Fruit fly (Drosophila melanogaster) whole organism, embryonic: ENCODE data around the gene yellow-e.

Experiments
- Ada2b ChIP-seq: fragments of 200-800 bp; sonication (Bioruptor generic); IDR thresholded peaks from 2 replicates; pipeline ENCODE4 v1.3.6; 2022; ENCODE audit warnings: missing biosample characterization, missing genetic modification characterization
- Aef1 ChIP-seq: fragments of 200-800 bp; sonication (Bioruptor generic); IDR thresholded peaks from 3 replicates; pipeline ENCODE4 v1.3.6; 2022; ENCODE audit warnings: missing biosample characterization, missing genetic modification characterization
- BEAF-32 ChIP-seq: fragments of 200-800 bp; sonication (Bioruptor generic); optimal IDR thresholded peaks from 3 replicates; lab custom pipeline; 2017; ENCODE audit warnings: missing biosample characterization, missing genetic modification characterization, mild to moderate bottlenecking, moderate library complexity, missing genetic modification reagents
- CG10431 ChIP-seq: fragments of 200-800 bp; sonication (Bioruptor generic); optimal IDR thresholded peaks from 3 replicates; lab custom pipeline; 2018; ENCODE audit warnings: missing biosample characterization, mild to moderate bottlenecking, missing genetic modification characterization
- CG11398 ChIP-seq: fragments of 200-800 bp; sonication (Bioruptor generic); optimal IDR thresholded peaks from 2 replicates; lab custom pipeline; 2016; ENCODE audit warnings: missing biosample characterization, missing genetic modification characterization
- CG11723 ChIP-seq: fragments of 200-800 bp; sonication (Bioruptor generic); optimal IDR thresholded peaks from 2 replicates; lab custom pipeline; 2017; ENCODE audit warnings: missing biosample characterization, mild to moderate bottlenecking, missing genetic modification characterization
- CG12299 ChIP-seq: fragments of 200-800 bp; sonication (Bioruptor generic); optimal IDR thresholded peaks from 2 replicates; lab custom pipeline; 2018; ENCODE audit warnings: missing biosample characterization, mild to moderate bottlenecking, missing genetic modification characterization
- CG14441 ChIP-seq: fragments of 200-800 bp; sonication (Bioruptor generic); IDR thresholded peaks from 2 replicates; pipeline ENCODE4 v1.3.6; 2022; ENCODE audit warnings: missing biosample characterization, missing genetic modification characterization
- CG15514 ChIP-seq: fragments of 200-800 bp; sonication (Bioruptor generic); optimal IDR thresholded peaks from 3 replicates; lab custom pipeline; 2017; ENCODE audit warnings: missing biosample characterization, missing genetic modification characterization, mild to moderate bottlenecking, moderate library complexity, missing genetic modification reagents
- CG17328 ChIP-seq: fragments of 200-800 bp; sonication (Bioruptor generic); IDR thresholded peaks from 2 replicates; pipeline ENCODE4 v1.3.6; 2022; ENCODE audit warnings: missing biosample characterization, missing genetic modification characterization
- CG17361 ChIP-seq: fragments of 200-800 bp; sonication (Bioruptor generic); IDR thresholded peaks from 3 replicates; pipeline ENCODE4 v1.3.6; 2022; ENCODE audit warnings: missing biosample characterization, missing genetic modification characterization
- CG17568 ChIP-seq: fragments of 200-800 bp; sonication (Bioruptor generic); optimal IDR thresholded peaks from 2 replicates; lab custom pipeline; 2018; ENCODE audit warnings: missing biosample characterization, mild to moderate bottlenecking, missing genetic modification characterization, moderate library complexity
- CG18764 ChIP-seq: fragments of 200-800 bp; sonication (Bioruptor generic); optimal IDR thresholded peaks from 3 replicates; lab custom pipeline; 2016; ENCODE audit warnings: missing biosample characterization, missing genetic modification characterization
- CG31224 ChIP-seq: fragments of 200-800 bp; sonication (Bioruptor generic); IDR thresholded peaks from 2 replicates; pipeline ENCODE4 v1.3.6; 2022; ENCODE audit warnings: missing biosample characterization, missing genetic modification characterization
- CG6689 ChIP-seq: fragments of 200-800 bp; sonication (Bioruptor generic); IDR thresholded peaks from 2 replicates; pipeline ENCODE4 v1.3.6; 2022; ENCODE audit warnings: missing biosample characterization, missing genetic modification characterization
- CG7745 ChIP-seq: fragments of 200-800 bp; sonication (Bioruptor generic); optimal IDR thresholded peaks from 2 replicates; lab custom pipeline; 2018; ENCODE audit warnings: missing biosample characterization, mild to moderate bottlenecking, missing genetic modification characterization, moderate library complexity
- CG8290 ChIP-seq, 3 experiments: fragments of 200-800 bp; sonication (Bioruptor generic); optimal IDR thresholded peaks; 2 replicates each; lab custom pipeline; 2016 to 2019; ENCODE audit warnings: missing biosample characterization in 3 of 3, missing genetic modification characterization in 3 of 3, mild to moderate bottlenecking in 2 of 3, moderate library complexity in 1 of 3
- CoRest ChIP-seq: fragments of 200-800 bp; sonication (Bioruptor generic); optimal IDR thresholded peaks from 3 replicates; lab custom pipeline; 2018; ENCODE audit warnings: missing biosample characterization, mild to moderate bottlenecking, missing genetic modification characterization, moderate library complexity
- E2f2 ChIP-seq: fragments of 200-800 bp; sonication (Bioruptor generic); IDR thresholded peaks from 2 replicates; pipeline ENCODE4 v1.3.6; 2022; ENCODE audit warnings: missing biosample characterization, missing genetic modification characterization
- Eip74EF ChIP-seq, 2 experiments: fragments of 200-800 bp in 1 of 2; fragments of >200 bp in 1 of 2; sonication (Bioruptor generic) in 1 of 2; optimal IDR thresholded peaks; 2 replicates each; lab custom pipeline; 2017 to 2019; ENCODE audit warnings: missing biosample characterization in 2 of 2, missing genetic modification characterization in 2 of 2, mild to moderate bottlenecking in 1 of 2, moderate library complexity in 1 of 2
- Fer1 ChIP-seq: fragments of 200-800 bp; sonication (Bioruptor generic); optimal IDR thresholded peaks from 2 replicates; lab custom pipeline; 2017; ENCODE audit warnings: missing biosample characterization, mild to moderate bottlenecking, missing genetic modification characterization
- H15 ChIP-seq: fragments of 200-800 bp; sonication (Bioruptor generic); IDR thresholded peaks from 3 replicates; pipeline ENCODE4 v1.3.6; 2022; ENCODE audit warnings: missing biosample characterization, missing genetic modification characterization
- HLH4C ChIP-seq: fragments of 200-800 bp; sonication (Bioruptor generic); IDR thresholded peaks from 3 replicates; pipeline ENCODE4 v1.3.6; 2022; ENCODE audit warnings: missing biosample characterization, missing genetic modification characterization; ENCODE audit not compliant: partially characterized antibody
- HLHmδ ChIP-seq: fragments of 200-800 bp; sonication (Bioruptor generic); optimal IDR thresholded peaks from 2 replicates; lab custom pipeline; 2018; ENCODE audit warnings: missing biosample characterization, mild to moderate bottlenecking, missing genetic modification characterization, moderate library complexity
- Hmr ChIP-seq: fragments of 200-800 bp; sonication (Bioruptor generic); optimal IDR thresholded peaks from 3 replicates; lab custom pipeline; 2017; ENCODE audit warnings: mild to moderate bottlenecking, missing biosample characterization, missing genetic modification reagents, missing genetic modification characterization
- Hsf ChIP-seq: fragments of 200-800 bp; sonication (Bioruptor generic); optimal IDR thresholded peaks from 3 replicates; lab custom pipeline; 2016; ENCODE audit warnings: missing biosample characterization, missing genetic modification characterization
- Med ChIP-seq: fragments of 200-800 bp; sonication (Bioruptor generic); peaks from one replicate; lab custom pipeline; 2016; ENCODE audit warnings: missing biosample characterization, missing genetic modification characterization, mild to moderate bottlenecking, inconsistent platforms, moderate library complexity
- Oaz ChIP-seq: fragments of 200-800 bp; sonication (Bioruptor generic); IDR thresholded peaks from 2 replicates; pipeline ENCODE4 v1.3.6; 2022; ENCODE audit warnings: missing biosample characterization, missing genetic modification characterization
- Sry-δ ChIP-seq: fragments of 200-800 bp; sonication (Bioruptor generic); optimal IDR thresholded peaks from 2 replicates; lab custom pipeline; 2016; ENCODE audit warnings: missing biosample characterization, missing genetic modification characterization
- Trl ChIP-seq, 3 experiments: fragments of >200 bp in 2 of 3; fragments of 200-800 bp in 1 of 3; sonication (Bioruptor generic) in 1 of 3; optimal IDR thresholded peaks; 2 replicates in 1 of 3; 3 replicates in 2 of 3; lab custom pipeline; 2016 to 2017; ENCODE audit warnings: missing biosample characterization in 1 of 3, missing genetic modification characterization in 1 of 3
- al ChIP-seq: fragments of 200-800 bp; sonication (Bioruptor generic); IDR thresholded peaks from 2 replicates; pipeline ENCODE4 v1.3.6; 2022; ENCODE audit warnings: missing biosample characterization, missing genetic modification characterization
- amos ChIP-seq: fragments of 200-800 bp; sonication (Bioruptor generic); IDR thresholded peaks from 2 replicates; pipeline ENCODE4 v1.3.6; 2022; ENCODE audit warnings: missing biosample characterization, missing genetic modification characterization; ENCODE audit not compliant: partially characterized antibody
- bab2 ChIP-seq: fragments of 200-800 bp; sonication (Bioruptor generic); optimal IDR thresholded peaks from 2 replicates; lab custom pipeline; 2016; ENCODE audit warnings: missing biosample characterization, missing genetic modification characterization
- gce ChIP-seq: fragments of 200-800 bp; sonication (Bioruptor generic); IDR thresholded peaks from 3 replicates; pipeline ENCODE4 v1.3.6; 2022; ENCODE audit warnings: missing biosample characterization, missing genetic modification characterization
- hb ChIP-seq: fragments of 200-800 bp; sonication (Bioruptor generic); IDR thresholded peaks from 3 replicates; pipeline ENCODE4 v1.3.6; 2022; ENCODE audit warnings: missing biosample characterization, missing genetic modification characterization; ENCODE audit not compliant: partially characterized antibody
- kay ChIP-seq: fragments of 200-800 bp; sonication (Bioruptor generic); optimal IDR thresholded peaks from 2 replicates; lab custom pipeline; 2016; ENCODE audit warnings: missing biosample characterization, missing genetic modification characterization
- odd ChIP-seq: fragments of 200-800 bp; sonication (Bioruptor generic); optimal IDR thresholded peaks from 2 replicates; lab custom pipeline; 2017; ENCODE audit warnings: missing biosample characterization, mild to moderate bottlenecking, missing genetic modification characterization
- peb ChIP-seq: fragments of 200-800 bp; sonication (Bioruptor generic); IDR thresholded peaks from 2 replicates; pipeline ENCODE4 v1.3.6; 2022; ENCODE audit warnings: missing biosample characterization, missing genetic modification characterization
- pzg ChIP-seq: fragments of 200-800 bp; sonication (Bioruptor generic); optimal IDR thresholded peaks from 3 replicates; lab custom pipeline; 2018; ENCODE audit warnings: missing biosample characterization, mild to moderate bottlenecking, missing genetic modification characterization, moderate library complexity
- row ChIP-seq: fragments of 200-800 bp; sonication (Bioruptor generic); IDR thresholded peaks from 3 replicates; pipeline ENCODE4 v1.3.6; 2022; ENCODE audit warnings: missing biosample characterization, missing genetic modification characterization
- stc ChIP-seq: fragments of 200-800 bp; sonication (Bioruptor generic); IDR thresholded peaks from 2 replicates; pipeline ENCODE4 v1.3.6; 2022; ENCODE audit warnings: missing biosample characterization, missing genetic modification characterization
- tio ChIP-seq: fragments of 200-800 bp; sonication (Bioruptor generic); optimal IDR thresholded peaks from 2 replicates; lab custom pipeline; 2017; ENCODE audit warnings: missing biosample characterization, missing genetic modification characterization, inconsistent platforms
- trh ChIP-seq: fragments of 200-800 bp; sonication (Bioruptor generic); optimal IDR thresholded peaks from 2 replicates; lab custom pipeline; 2016; ENCODE audit warnings: missing biosample characterization, missing genetic modification characterization
- twi ChIP-seq: fragments of 200-800 bp; optimal IDR thresholded peaks from 2 replicates; lab custom pipeline; 2019; ENCODE audit warnings: missing biosample characterization, mild to moderate bottlenecking, missing genetic modification characterization, moderate library complexity

The yellow-e gene

dm6 chr3R:13401722-13402296, 13.3 kb downstream of the yellow-e start, which contains the start of gene GILT1 (continued):
- TF ChIP-seq bab2 (GFP tag; lab: Kevin White, UChicago) = no peak
- no peak for TF ChIP-seq Eip74EF (GFP tag; optimal IDR thresholded peaks at IDR 0.05; lab: Kevin White, UChicago)
- TF ChIP-seq CG17568 (GFP tag; lab: Kevin White, UChicago) = no peak
- TF ChIP-seq CG10431 (GFP tag; lab: Kevin White, UChicago) = no peak
- no peak for TF ChIP-seq tio (GFP tag; lab: Kevin White, UChicago)
- no peak for TF ChIP-seq hb (GFP tag; lab: Robert Waterston, UW)
- no peak for TF ChIP-seq CG11723 (GFP tag; lab: Kevin White, UChicago)
- peak; percentile 59 for TF ChIP-seq Med
- peak; percentile 16 to 34 for TF ChIP-seq Trl (optimal IDR thresholded peaks at IDR 0.05; lab: Kevin White, UChicago)
- TF ChIP-seq Trl (GFP tag; optimal IDR thresholded peaks at IDR 0.05; lab: Kevin White, UChicago) = no peak
- TF ChIP-seq kay (GFP tag; lab: Kevin White, UChicago) = peak; percentile 10
- TF ChIP-seq CG11398 (GFP tag; lab: Kevin White, UChicago) = no peak
- TF ChIP-seq BEAF-32 (GFP tag; lab: Kevin White, UChicago) = no peak
- 0 out of 2 replicates have a peak, but pooled peaks have one; percentile 13 for TF ChIP-seq CG17328 (GFP tag; lab: Robert Waterston, UW)
- no peak; the same call in 1 of the 2 replicates for TF ChIP-seq amos (GFP tag; lab: Robert Waterston, UW)
- peak; percentile 6; the same call in 1 of the 2 replicates for TF ChIP-seq E2f2 (GFP tag; lab: Robert Waterston, UW)
- no peak for TF ChIP-seq Fer1 (GFP tag; lab: Kevin White, UChicago)

- TF ChIP-seq HLHmδ (GFP tag; lab: Kevin White, UChicago) (no peak), CG31224 (GFP tag; lab: Robert Waterston, UW) (peak; percentile 77), CG17361 (GFP tag; lab: Robert Waterston, UW) (peak; percentile 96), Hmr (GFP tag; lab: Kevin White, UChicago) (peak; percentile 87), CG8290 (GFP tag; optimal IDR thresholded peaks at IDR 0.05; lab: Kevin White, UChicago) (peak; percentile 88), CG8290 (tag; optimal IDR thresholded peaks at IDR 0.05; lab: Kevin White, UChicago) (peak; percentile 58 to 77), Aef1 (GFP tag; lab: Robert Waterston, UW) (peak; percentile 66; the same call in 2 of the 3 replicates), stc (GFP tag; lab: Robert Waterston, UW) (peak; percentile 86; the same call in 1 of the 2 replicates), peb (GFP tag; lab: Robert Waterston, UW) (peak; percentile 68; the same call in 1 of the 2 replicates), trh (GFP tag; lab: Kevin White, UChicago) (peak; percentile 77), CG17328 (GFP tag; lab: Robert Waterston, UW) (peak; percentile 71), CG6689 (GFP tag; lab: Robert Waterston, UW) (peak; percentile 90), Sry-δ (GFP tag; lab: Kevin White, UChicago) (peak; percentile 29), CG15514 (GFP tag; lab: Kevin White, UChicago) (peak; percentile 80), pzg (no peak), HLH4C (GFP tag; lab: Robert Waterston, UW) (no peak), CG18764 (GFP tag; lab: Kevin White, UChicago) (peak; percentile 62), al (peak; percentile 83), Ada2b (GFP tag; lab: Robert Waterston, UW) (peak; percentile 75), Oaz (GFP tag; lab: Robert Waterston, UW) (peak; percentile 60; the same call in 1 of the 2 replicates), odd (GFP tag; lab: Kevin White, UChicago) (peak; percentile 86), CG7745 (no peak), CG12299 (peak; percentile 70), Hsf (GFP tag; lab: Kevin White, UChicago) (peak; percentile 93), H15 (GFP tag; lab: Robert Waterston, UW) (peak; percentile 79), row (GFP tag; lab: Robert Waterston, UW) (peak; percentile 88), gce (GFP tag; lab: Robert Waterston, UW) (peak; percentile 81; the same call in 2 of the 3 replicates), CoRest (tag; lab: Kevin White, UChicago) (peak; percentile 96), CG14441 (GFP tag; lab: Robert Waterston, UW) (peak; percentile 84), twi (tag; lab: Kevin White, UChicago) (peak; percentile 80), Eip74EF (GFP tag; optimal IDR thresholded peaks at IDR 0.05; lab: Kevin White, UChicago) (peak in 1 of 2 experiments; percentile 92)
Observed at dm6 chr3R:13400902-13401721, 14.0 kb downstream of the yellow-e start.
